Fruit fly (Drosophila melanogaster) whole organism, wandering third instar larva: ENCODE results near the gene p38b.

Experiments
- Myc ChIP-seq: fragments of >200 bp; optimal IDR thresholded peaks from 2 replicates; lab custom pipeline; 2017
- lola ChIP-seq: fragments of >200 bp; optimal IDR thresholded peaks from 2 replicates; lab custom pipeline; 2017; ENCODE audit warnings: missing biosample characterization, missing genetic modification characterization
- tai ChIP-seq: sonication (Bioruptor generic); optimal IDR thresholded peaks from 2 replicates; lab custom pipeline; 2016; ENCODE audit warnings: missing biosample characterization, missing genetic modification characterization
- usp ChIP-seq: fragments of >200 bp; optimal IDR thresholded peaks from 2 replicates; lab custom pipeline; 2017; ENCODE audit warnings: missing biosample characterization, missing genetic modification characterization

- TF ChIP-seq Myc (no peak), usp (GFP tag; lab: Kevin White, UChicago) (no peak), tai (GFP tag; lab: Kevin White, UChicago) (no peak), lola (no peak)
Measured at dm6 chr2L:13770884-13771283, 9.6 kb upstream of the p38b start.
